Fruit fly (Drosophila melanogaster): ENCODE results near the gene Grx3.

dm6 chr2L:13367378-13367777 lies 1.1 kb downstream of the Grx3 start, which contains the start of gene Tap42:
- no peak for TF ChIP-seq Hr96 (GFP tag; optimal IDR thresholded peaks at IDR 0.05)
- no peak for TF ChIP-seq CG11617 (GFP tag; optimal IDR thresholded peaks at IDR 0.05)
- TF ChIP-seq bab1 (GFP tag; optimal IDR thresholded peaks at IDR 0.05) = peak; percentile 47
- TF ChIP-seq CG1620 (GFP tag; optimal IDR thresholded peaks at IDR 0.05) = no peak
- TF ChIP-seq cic (GFP tag; optimal IDR thresholded peaks at IDR 0.05) = peak; percentile 22
- TF ChIP-seq kay (GFP tag; ENCODE audit: borderline replicate concordance) = no peak
- TF ChIP-seq Clk (GFP tag; optimal IDR thresholded peaks at IDR 0.05) = no peak
- TF ChIP-seq CG7101 (tag; optimal IDR thresholded peaks at IDR 0.05) = peak; percentile 34
- no peak for TF ChIP-seq tj (GFP tag; optimal IDR thresholded peaks at IDR 0.05)

Measured in whole organism, adult.